Worm (Caenorhabditis elegans) whole organism, early embryonic: ENCODE data around the gene Y66D12A.19.

ENCODE experiments used
- B0310.2 ChIP-seq: sonication (generic microtip); optimal IDR thresholded peaks from 2 replicates; lab custom pipeline; 2016; ENCODE audit warnings: mild to moderate bottlenecking, missing genetic modification characterization, missing compliant biosample characterization
- F13C5.2 ChIP-seq: sonication (generic microtip); optimal IDR thresholded peaks from 2 replicates; lab custom pipeline; 2017; ENCODE audit warnings: mild to moderate bottlenecking, missing genetic modification characterization, inconsistent platforms, missing compliant biosample characterization
- aly-1 ChIP-seq: sonication (generic microtip); optimal IDR thresholded peaks from 2 replicates; lab custom pipeline; 2016; ENCODE audit warnings: missing genetic modification characterization, missing compliant biosample characterization
- ama-1 ChIP-seq: fragments of 150-350 bp; optimal IDR thresholded peaks from 2 replicates; lab custom pipeline; 2014
- ceh-13 ChIP-seq: fragments of 200-800 bp; sonication (Bioruptor generic); optimal IDR thresholded peaks from 2 replicates; lab custom pipeline; 2018; ENCODE audit warnings: mild to moderate bottlenecking, missing genetic modification characterization, missing compliant biosample characterization
- ceh-36 ChIP-seq: sonication (generic microtip); optimal IDR thresholded peaks from 2 replicates; lab custom pipeline; 2016; ENCODE audit warnings: missing genetic modification characterization, inconsistent platforms, missing compliant biosample characterization
- ets-7 ChIP-seq: sonication (generic microtip); optimal IDR thresholded peaks from 2 replicates; lab custom pipeline; 2016; ENCODE audit warnings: missing genotype, missing genetic modification characterization, missing compliant biosample characterization
- flt-1 ChIP-seq: fragments of 200-800 bp; sonication (Bioruptor generic); IDR thresholded peaks from 2 replicates; pipeline ENCODE4 v1.3.6; 2022; ENCODE audit warnings: missing genetic modification characterization, missing compliant biosample characterization
- hmbx-1 ChIP-seq: sonication (generic microtip); optimal IDR thresholded peaks from 2 replicates; lab custom pipeline; 2016; ENCODE audit warnings: mild to moderate bottlenecking, missing genetic modification characterization, missing compliant biosample characterization
- hmg-4 ChIP-seq: fragments of 200-800 bp; sonication (Bioruptor generic); optimal IDR thresholded peaks from 2 replicates; lab custom pipeline; 2018; ENCODE audit warnings: mild to moderate bottlenecking, missing genetic modification characterization, missing compliant biosample characterization
- hnd-1 ChIP-seq: sonication (generic microtip); optimal IDR thresholded peaks from 2 replicates; lab custom pipeline; 2016; ENCODE audit warnings: missing genetic modification characterization, missing compliant biosample characterization
- pes-1 ChIP-seq: fragments of 200-800 bp; sonication (Bioruptor generic); IDR thresholded peaks from 2 replicates; pipeline ENCODE4 v1.3.6; 2022; ENCODE audit warnings: missing genetic modification reagents, missing genetic modification characterization, missing compliant biosample characterization
- scrt-1 ChIP-seq: fragments of 200-800 bp; sonication (Bioruptor generic); IDR thresholded peaks from 2 replicates; pipeline ENCODE4 v1.3.6; 2022; ENCODE audit warnings: missing genetic modification characterization, missing compliant biosample characterization
- sea-1 ChIP-seq: fragments of 200-800 bp; sonication (Bioruptor generic); conservative IDR thresholded peaks from 2 replicates; pipeline ENCODE4 v1.3.6; 2022; ENCODE audit warnings: missing genetic modification characterization, missing compliant biosample characterization
- tbx-11 ChIP-seq: fragments of 200-800 bp; sonication (Bioruptor generic); IDR thresholded peaks from 2 replicates; pipeline ENCODE4 v1.3.6; 2022; ENCODE audit warnings: missing genetic modification characterization, missing compliant biosample characterization
- tbx-37 ChIP-seq: fragments of 200-800 bp; sonication (Bioruptor generic); conservative IDR thresholded peaks from 2 replicates; pipeline ENCODE4 v1.3.6; 2022; ENCODE audit warnings: missing genetic modification reagents, missing genetic modification characterization, missing compliant biosample characterization
- tra-4 ChIP-seq: sonication (generic microtip); optimal IDR thresholded peaks from 2 replicates; lab custom pipeline; 2017; ENCODE audit warnings: missing genetic modification characterization, missing compliant biosample characterization

Y66D12A.19 gene

ce11 chrIII:11544947-11545346 is 36.1 kb downstream of the Y66D12A.19 start:
- TF ChIP-seq ceh-36 (tag; lab: Kevin White, UChicago) (no peak), scrt-1 (GFP tag; lab: Robert Waterston, UW) (no peak), hmbx-1 (tag; lab: Kevin White, UChicago) (no peak), ceh-13 (GFP tag; lab: Kevin White, UChicago) (no peak), tbx-37 (no peak), aly-1 (tag; lab: Kevin White, UChicago) (no peak), hnd-1 (tag; lab: Kevin White, UChicago) (no peak), ama-1 (lab: Kevin White, UChicago) (no peak), tbx-11 (no peak), F13C5.2 (tag; lab: Kevin White, UChicago) (no peak), flt-1 (GFP tag; lab: Robert Waterston, UW) (no peak), B0310.2 (tag; lab: Kevin White, UChicago) (no peak), pes-1 (GFP tag; lab: Robert Waterston, UW) (no peak), sea-1 (no peak)

- TF ChIP-seq sea-1 (no peak), B0310.2 (tag; lab: Kevin White, UChicago) (no peak), flt-1 (GFP tag; lab: Robert Waterston, UW) (no peak), F13C5.2 (tag; lab: Kevin White, UChicago) (no peak), pes-1 (GFP tag; lab: Robert Waterston, UW) (no peak), ceh-36 (tag; lab: Kevin White, UChicago) (no peak), tbx-37 (no peak), tra-4 (tag; lab: Kevin White, UChicago) (no peak), ets-7 (tag; lab: Kevin White, UChicago) (no peak), hmg-4 (GFP tag; lab: Kevin White, UChicago) (no peak), aly-1 (tag; lab: Kevin White, UChicago) (no peak), ama-1 (lab: Kevin White, UChicago) (no peak), tbx-11 (no peak), ceh-13 (GFP tag; lab: Kevin White, UChicago) (no peak), hnd-1 (tag; lab: Kevin White, UChicago) (no peak), scrt-1 (GFP tag; lab: Robert Waterston, UW) (no peak), hmbx-1 (tag; lab: Kevin White, UChicago) (no peak)
Measured at ce11 chrIII:11548070-11548469, 39.2 kb downstream of the Y66D12A.19 start, which contains the start of gene Y66D12A.13. TSS of gene Y66D12A.13 (plus strand) at chrIII:11548370.

DNA sequence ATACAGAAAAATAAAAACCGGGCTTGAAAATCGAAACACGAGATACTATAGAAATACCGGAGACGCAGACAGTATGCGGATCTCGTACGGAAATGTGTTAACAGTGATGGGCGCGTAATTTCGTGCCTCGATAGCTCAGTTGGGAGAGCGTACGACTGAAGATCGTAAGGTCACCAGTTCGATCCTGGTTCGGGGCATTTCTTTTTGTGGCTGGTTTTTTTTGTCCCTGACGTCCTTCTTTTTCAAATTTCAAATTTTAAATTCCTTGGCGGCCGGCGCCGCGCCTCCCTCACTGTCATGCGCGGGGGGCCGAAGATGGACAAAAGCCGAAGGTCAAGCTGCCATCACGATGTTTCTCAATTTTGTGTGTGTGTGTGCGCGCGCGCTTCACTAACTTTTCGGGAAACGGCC is 45.8 kb downstream of the Y66D12A.19 start:
- TF ChIP-seq F13C5.2 (tag; lab: Kevin White, UChicago) (no peak), scrt-1 (GFP tag; lab: Robert Waterston, UW) (0 out of 2 replicates have a peak, but pooled peaks have one; percentile 18), sea-1 (0 out of 2 replicates have a peak, but pooled peaks have one; percentile 47)

- TF ChIP-seq hnd-1 (tag; lab: Kevin White, UChicago) (no peak), aly-1 (tag; lab: Kevin White, UChicago) (peak; percentile 18), B0310.2 (tag; lab: Kevin White, UChicago) (no peak)
Measured at ce11 chrIII:11556860-11557259, 48.0 kb downstream of the Y66D12A.19 start.

ce11 chrIII:11558251-11558650 is 49.4 kb downstream of the Y66D12A.19 start:
- TF ChIP-seq tbx-37 (no peak), pes-1 (GFP tag; lab: Robert Waterston, UW) (no peak), aly-1 (tag; lab: Kevin White, UChicago) (no peak), F13C5.2 (tag; lab: Kevin White, UChicago) (no peak), tbx-11 (no peak), ceh-13 (GFP tag; lab: Kevin White, UChicago) (no peak), ets-7 (tag; lab: Kevin White, UChicago) (no peak), ama-1 (lab: Kevin White, UChicago) (no peak), flt-1 (GFP tag; lab: Robert Waterston, UW) (no peak), scrt-1 (GFP tag; lab: Robert Waterston, UW) (no peak), ceh-36 (tag; lab: Kevin White, UChicago) (no peak), tra-4 (tag; lab: Kevin White, UChicago) (no peak), hnd-1 (tag; lab: Kevin White, UChicago) (no peak), sea-1 (no peak), hmg-4 (GFP tag; lab: Kevin White, UChicago) (no peak), B0310.2 (tag; lab: Kevin White, UChicago) (no peak), hmbx-1 (tag; lab: Kevin White, UChicago) (no peak)

DNA sequence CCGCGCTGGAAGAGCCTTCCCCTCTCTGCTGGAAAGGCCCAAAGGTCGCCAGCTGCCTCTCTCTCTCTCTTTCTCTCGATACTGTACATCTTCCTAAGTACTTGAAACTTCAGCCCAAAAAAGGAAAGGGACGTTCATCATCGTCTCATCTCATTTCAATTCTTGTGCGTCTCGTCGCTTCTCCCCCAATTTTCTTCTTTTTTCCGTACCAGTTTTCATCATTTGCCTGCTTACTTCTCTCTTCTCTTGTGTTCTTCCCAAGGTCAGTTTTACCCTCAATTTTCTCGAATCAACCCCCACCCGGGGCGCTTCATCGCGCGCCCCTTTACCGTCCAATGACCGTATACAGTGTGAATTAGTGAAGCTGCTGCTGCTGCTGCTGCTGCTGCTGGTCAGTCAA is 50.8 kb downstream of the Y66D12A.19 start:
- TF ChIP-seq pes-1 (GFP tag; lab: Robert Waterston, UW) (no peak), hmg-4 (GFP tag; lab: Kevin White, UChicago) (no peak), ceh-13 (GFP tag; lab: Kevin White, UChicago) (no peak)

ce11 chrIII:11560504-11561202 is 51.8 kb downstream of the Y66D12A.19 start, which contains the start of gene ztf-29:
TSS of gene ztf-29 (plus strand) at chrIII:11561152.
- TF ChIP-seq ama-1 (lab: Kevin White, UChicago) (no peak), ceh-36 (tag; lab: Kevin White, UChicago) (peak; percentile 74)

ce11 chrIII:11561597-11561996 is 52.7 kb downstream of the Y66D12A.19 start:
- no peak for TF ChIP-seq hmg-4 (GFP tag; lab: Kevin White, UChicago)
- no peak for TF ChIP-seq pes-1 (GFP tag; lab: Robert Waterston, UW)
- no peak for TF ChIP-seq tbx-11
- TF ChIP-seq aly-1 (tag; lab: Kevin White, UChicago) = no peak
- no peak for TF ChIP-seq ets-7 (tag; lab: Kevin White, UChicago)
- no peak for TF ChIP-seq tra-4 (tag; lab: Kevin White, UChicago)
